Worm (Caenorhabditis elegans): ENCODE measurements around the gene str-68.
"Not testable (repeated sequence)": the region's sequence is repeated elsewhere in the genome, so short reads cannot be mapped to it uniquely, and the experiment has no call there.

Gene str-68

ce11 chrV:3124912-3125311 is 17.6 kb upstream of the str-68 start, which contains the start of gene Y73C8C.12:
TSS of gene Y73C8C.12 (plus strand) at chrV:3125212.
- TF ChIP-seq him-1 (tag; optimal IDR thresholded peaks at IDR 0.05), result no peak
- TF ChIP-seq W03F9.2 (tag; optimal IDR thresholded peaks at IDR 0.05), result no peak
- no peak for TF ChIP-seq dao-5 (tag; optimal IDR thresholded peaks at IDR 0.05)

- TF ChIP-seq him-1 (tag; optimal IDR thresholded peaks at IDR 0.05), result no peak
- TF ChIP-seq dao-5 (tag; optimal IDR thresholded peaks at IDR 0.05), result no peak
- TF ChIP-seq W03F9.2 (tag; optimal IDR thresholded peaks at IDR 0.05), result no peak
These were observed 15.1 kb upstream of the str-68 start for ce11 chrV:3122403-3122802.

ce11 chrV:3121743-3122142 is 14.4 kb upstream of the str-68 start, which contains the start of gene srt-56:
TSS of gene srt-56 (minus strand) at chrV:3121843.
- TF ChIP-seq dao-5 (tag; optimal IDR thresholded peaks at IDR 0.05) (no peak), W03F9.2 (tag; optimal IDR thresholded peaks at IDR 0.05) (no peak), him-1 (tag; optimal IDR thresholded peaks at IDR 0.05) (no peak)

- TF ChIP-seq dao-5 (tag; optimal IDR thresholded peaks at IDR 0.05) (no peak), W03F9.2 (tag; optimal IDR thresholded peaks at IDR 0.05) (no peak), him-1 (tag; optimal IDR thresholded peaks at IDR 0.05) (no peak)
These were observed 11.8 kb upstream of the str-68 start for ce11 chrV:3119185-3119584.

- TF ChIP-seq dao-5 (tag; optimal IDR thresholded peaks at IDR 0.05), result no peak
- no peak for TF ChIP-seq him-1 (tag; optimal IDR thresholded peaks at IDR 0.05)
- TF ChIP-seq W03F9.2 (tag; optimal IDR thresholded peaks at IDR 0.05), result no peak
These were observed 10.8 kb upstream of the str-68 start, which contains the start of gene clec-210 for ce11 chrV:3118167-3118566. TSS of gene clec-210 (plus strand) at chrV:3118377.

- TF ChIP-seq W03F9.2 (tag; optimal IDR thresholded peaks at IDR 0.05) (no peak), dao-5 (tag; optimal IDR thresholded peaks at IDR 0.05) (no peak), him-1 (tag; optimal IDR thresholded peaks at IDR 0.05) (no peak)
These were observed 7.6 kb upstream of the str-68 start, which contains the start of gene Y73C8C.3 for ce11 chrV:3114973-3115372. TSS of gene Y73C8C.3 (plus strand) at chrV:3115273.

- no peak for TF ChIP-seq W03F9.2 (tag; optimal IDR thresholded peaks at IDR 0.05)
- no peak for TF ChIP-seq him-1 (tag; optimal IDR thresholded peaks at IDR 0.05)
- TF ChIP-seq dao-5 (tag; optimal IDR thresholded peaks at IDR 0.05), result no peak
These were observed 6.4 kb upstream of the str-68 start, which contains the start of gene Y73C8C.8 for ce11 chrV:3113751-3114150. TSS of gene Y73C8C.8 (minus strand) at chrV:3113851.

- TF ChIP-seq dao-5 (tag; optimal IDR thresholded peaks at IDR 0.05) (no peak), W03F9.2 (tag; optimal IDR thresholded peaks at IDR 0.05) (no peak), him-1 (tag; optimal IDR thresholded peaks at IDR 0.05) (no peak)
These were observed 4.8 kb upstream of the str-68 start for ce11 chrV:3112198-3112597.

- no peak for TF ChIP-seq dao-5 (tag; optimal IDR thresholded peaks at IDR 0.05)
These were observed 565 bp downstream of the str-68 start for ce11 chrV:3106785-3107184.

- TF ChIP-seq dao-5 (tag; optimal IDR thresholded peaks at IDR 0.05) (no peak), him-1 (tag; optimal IDR thresholded peaks at IDR 0.05) (no peak), W03F9.2 (tag; optimal IDR thresholded peaks at IDR 0.05) (no peak)
These were observed 1.5 kb downstream of the str-68 start, which contains the start of gene str-69 for ce11 chrV:3105810-3106209. TSS of gene str-69 (minus strand) at chrV:3105910.

ce11 chrV:3104134-3104533 is 3.2 kb downstream of the str-68 start, which contains the start of gene str-66:
TSS of gene str-66 (minus strand) at chrV:3104234.
- TF ChIP-seq W03F9.2 (tag; optimal IDR thresholded peaks at IDR 0.05) (no peak), dao-5 (tag; optimal IDR thresholded peaks at IDR 0.05) (no peak), him-1 (tag; optimal IDR thresholded peaks at IDR 0.05) (no peak)

- not testable (repeated sequence) for TF ChIP-seq him-1, W03F9.2, dao-5 (tag; optimal IDR thresholded peaks at IDR 0.05)
These were observed 5.3 kb downstream of the str-68 start, which contains the start of gene Y73C8C.4 for ce11 chrV:3102049-3102448. TSS of gene Y73C8C.4 (minus strand) at chrV:3102149.

ce11 chrV:3100527-3100926 is 6.8 kb downstream of the str-68 start:
- TF ChIP-seq him-1 (tag; optimal IDR thresholded peaks at IDR 0.05), result no peak
- TF ChIP-seq dao-5 (tag; optimal IDR thresholded peaks at IDR 0.05), result no peak
- no peak for TF ChIP-seq W03F9.2 (tag; optimal IDR thresholded peaks at IDR 0.05)

ce11 chrV:3094351-3094750 is 13.0 kb downstream of the str-68 start, which contains the start of gene cyp-33C9:
TSS of gene cyp-33C9 (minus strand) at chrV:3094561.
- TF ChIP-seq dao-5 (tag; optimal IDR thresholded peaks at IDR 0.05) (no peak), W03F9.2 (tag; optimal IDR thresholded peaks at IDR 0.05) (no peak), him-1 (tag; optimal IDR thresholded peaks at IDR 0.05) (no peak)

- no peak for TF ChIP-seq dao-5 (tag; optimal IDR thresholded peaks at IDR 0.05)
- no peak for TF ChIP-seq W03F9.2 (tag; optimal IDR thresholded peaks at IDR 0.05)
- no peak for TF ChIP-seq him-1 (tag; optimal IDR thresholded peaks at IDR 0.05)
These were observed 18.6 kb downstream of the str-68 start, which contains the start of gene acs-21 for ce11 chrV:3088768-3089167. TSS of gene acs-21 (plus strand) at chrV:3089068.

Measured in whole organism, L4/young adult.